Worm (Caenorhabditis elegans): Measurements from ENCODE around the gene Y60A3A.16.
"Not testable (repeated sequence)": the region's sequence is repeated elsewhere in the genome, so short reads cannot be mapped to it uniquely, and the experiment has no call there.

DNA sequence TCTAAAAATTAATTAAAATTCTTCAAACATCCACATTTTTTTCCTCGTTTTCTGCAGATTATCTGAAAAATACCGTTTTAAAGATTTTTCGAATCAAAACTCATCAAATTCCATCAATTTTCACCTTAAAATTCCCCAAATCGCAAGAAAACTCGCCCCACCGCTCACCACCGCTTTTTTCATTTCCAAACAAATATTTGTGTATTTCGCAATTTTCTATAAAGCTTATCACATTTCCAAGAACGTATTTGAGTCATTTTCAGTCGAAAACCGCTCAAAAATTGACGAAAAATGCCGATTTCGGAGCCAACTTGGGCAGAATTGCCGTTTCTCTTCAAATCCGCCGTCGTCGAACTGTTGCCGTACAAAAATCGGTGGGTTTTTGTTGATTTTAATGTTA, 27.2 kb upstream of the Y60A3A.16 start, which contains the start of gene Y60A3A.8:
- not testable (repeated sequence) for TF ChIP-seq ceh-31 (tag; optimal IDR thresholded peaks at IDR 0.05); eyg-1 (tag; optimal IDR thresholded peaks at IDR 0.05); unc-55 (GFP tag; optimal IDR thresholded peaks at IDR 0.05); ama-1 (optimal IDR thresholded peaks at IDR 0.05); zip-5 (tag; optimal IDR thresholded peaks at IDR 0.05); nhr-11 (tag; optimal IDR thresholded peaks at IDR 0.05); tbx-2 (tag; optimal IDR thresholded peaks at IDR 0.05); unc-86 (tag; optimal IDR thresholded peaks at IDR 0.05); elt-2 (tag; optimal IDR thresholded peaks at IDR 0.05); tbx-7 (tag; optimal IDR thresholded peaks at IDR 0.05); fax-1 (tag; optimal IDR thresholded peaks at IDR 0.05)
